Worm (Caenorhabditis elegans) whole organism, L4/young adult: ENCODE measurements around the gene F54D12.8.

Source experiments
- dao-5 ChIP-seq: sonication (generic microtip); optimal IDR thresholded peaks from 2 replicates; lab custom pipeline; 2016; ENCODE audit warnings: missing genotype, missing genetic modification characterization, moderate library complexity, missing compliant biosample characterization
- him-1 ChIP-seq: sonication (generic microtip); optimal IDR thresholded peaks from 2 replicates; lab custom pipeline; 2016; ENCODE audit warnings: missing genotype, missing genetic modification reagents, missing genetic modification characterization, missing compliant biosample characterization

- TF ChIP-seq dao-5 (tag; lab: Kevin White, UChicago) (no peak), him-1 (tag; lab: Kevin White, UChicago) (no peak)
These were observed 558 bp upstream of the F54D12.8 start, which contains the start of gene F54D12.2 for ce11 chrII:1398396-1398795.
